Worm (Caenorhabditis elegans) whole organism, L4/young adult: ENCODE data around the gene R03G8.3.
A peak's percentile ranks its signal among the peaks of the same experiment; 100 is the strongest.

ENCODE experiments used
- W03F9.2 ChIP-seq: fragments of 150-350 bp; optimal IDR thresholded peaks from 2 replicates; lab custom pipeline; 2014; ENCODE audit warnings: missing biosample characterization, missing genetic modification characterization
- dao-5 ChIP-seq: sonication (generic microtip); optimal IDR thresholded peaks from 2 replicates; lab custom pipeline; 2016; ENCODE audit warnings: missing genotype, missing genetic modification characterization, moderate library complexity, missing compliant biosample characterization
- him-1 ChIP-seq: sonication (generic microtip); optimal IDR thresholded peaks from 2 replicates; lab custom pipeline; 2016; ENCODE audit warnings: missing genotype, missing genetic modification reagents, missing genetic modification characterization, missing compliant biosample characterization

Gene R03G8.3

DNA sequence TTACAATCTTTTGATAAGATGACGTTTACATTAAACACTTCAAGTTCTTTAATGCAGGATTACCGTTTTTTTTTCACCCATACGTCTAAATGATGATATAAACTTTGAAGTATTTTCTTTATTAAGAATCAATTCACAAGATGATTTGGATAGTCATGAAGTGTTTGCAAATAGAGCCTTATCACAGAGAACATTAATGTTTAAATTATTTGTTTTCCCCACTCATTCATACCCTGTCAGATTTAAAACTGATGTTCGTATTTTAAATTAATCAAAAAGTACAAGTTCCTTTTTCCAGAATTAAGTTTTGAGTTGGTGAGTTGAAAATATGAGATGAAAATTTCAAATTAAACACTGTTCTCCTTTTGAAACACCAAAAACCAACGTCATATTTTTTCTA lies at the start of gene R03G8.3:
R03G8.3 (plus strand) TSS at position 301 of the 400 bp plus-strand sequence.
- TF ChIP-seq him-1 (tag; lab: Kevin White, UChicago), result no peak
- TF ChIP-seq dao-5 (tag; lab: Kevin White, UChicago), result no peak
- no peak for TF ChIP-seq W03F9.2

DNA sequence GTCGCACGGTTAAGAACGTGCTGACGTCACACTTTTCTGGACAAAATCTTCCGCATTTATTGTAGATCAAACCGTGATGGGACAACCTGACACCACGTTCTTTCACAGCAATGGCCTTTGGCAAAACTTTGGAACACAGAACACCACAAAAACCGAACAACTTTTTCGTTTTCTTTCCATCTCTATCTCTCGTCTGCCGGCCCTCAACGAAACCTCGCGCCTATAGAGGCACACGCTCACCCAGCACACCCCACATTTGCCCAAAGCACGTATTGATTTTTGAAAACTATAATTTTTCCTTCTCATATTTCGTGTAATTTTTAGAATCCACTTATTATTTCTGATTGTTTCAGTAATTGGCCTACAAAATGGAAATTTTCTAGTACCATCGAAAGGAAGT lies 48.9 kb upstream of the R03G8.3 start:
- TF ChIP-seq him-1 (tag; lab: Kevin White, UChicago) (no peak), W03F9.2 (no peak), dao-5 (tag; lab: Kevin White, UChicago) (no peak)

DNA sequence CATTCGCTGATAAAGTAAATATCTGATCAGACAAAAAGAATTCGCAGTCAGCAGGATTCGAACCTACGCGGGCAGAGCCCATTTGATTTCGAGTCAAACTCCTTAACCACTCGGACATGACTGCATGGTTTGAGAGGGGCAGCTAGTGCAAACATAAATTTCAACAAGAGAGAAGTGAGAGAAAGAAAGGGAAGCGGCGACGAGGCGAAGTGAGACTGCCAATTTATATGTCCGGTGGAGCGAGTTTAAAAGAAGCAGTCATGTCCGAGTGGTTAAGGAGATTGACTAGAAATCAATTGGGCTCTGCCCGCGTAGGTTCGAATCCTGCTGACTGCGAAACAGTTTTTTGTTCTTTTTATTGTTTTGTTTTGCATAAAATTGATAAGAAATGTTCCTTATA lies 44.4 kb upstream of the R03G8.3 start:
- TF ChIP-seq him-1 (tag; lab: Kevin White, UChicago), result peak; percentile 87
- peak; percentile 62 for TF ChIP-seq W03F9.2
- TF ChIP-seq dao-5 (tag; lab: Kevin White, UChicago), result peak; percentile 77

DNA sequence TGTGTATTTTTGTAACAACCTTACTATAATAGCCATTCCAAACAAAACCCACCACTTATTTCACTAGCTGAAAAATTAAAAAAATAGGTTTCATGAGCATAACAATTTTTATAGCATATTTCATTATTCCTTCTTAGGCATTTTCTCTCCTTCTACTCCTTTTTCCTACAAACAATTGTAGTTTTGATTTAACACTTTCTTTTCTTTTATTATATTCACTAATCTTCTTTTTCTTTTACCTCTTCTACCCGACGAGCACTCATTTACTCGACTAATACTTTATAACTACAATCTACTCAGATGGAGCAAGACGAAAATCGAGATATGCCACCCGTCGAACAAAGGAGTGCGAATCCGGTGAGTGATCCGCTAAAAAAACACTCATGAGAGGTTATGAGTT lies 42.5 kb upstream of the R03G8.3 start, which contains the start of gene C53C7.3:
C53C7.3 (plus strand) TSS at position 301 of the 400 bp plus-strand sequence.
- TF ChIP-seq him-1 (tag; lab: Kevin White, UChicago) (no peak), W03F9.2 (no peak), dao-5 (tag; lab: Kevin White, UChicago) (no peak)

DNA sequence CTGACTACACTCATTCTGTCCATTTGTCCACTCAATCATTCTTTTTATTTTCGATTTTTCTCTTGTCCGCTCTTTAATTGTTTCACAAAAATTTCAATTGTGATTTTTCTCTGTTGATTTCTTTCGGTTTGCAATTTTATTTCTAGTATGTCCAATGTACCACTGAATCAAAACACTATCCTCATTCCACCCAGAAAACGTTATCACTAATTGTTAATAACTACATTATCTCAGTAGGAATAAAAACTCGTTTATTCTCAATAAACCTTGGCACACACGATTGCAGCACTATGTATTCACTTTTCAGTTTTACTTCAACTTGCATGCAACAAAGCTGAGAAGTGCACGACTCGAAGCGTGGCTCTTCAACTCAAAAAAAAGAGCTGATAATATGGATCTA lies 39.4 kb upstream of the R03G8.3 start, which contains the start of gene K03A11.1:
K03A11.1 (plus strand) TSS at position 301 of the 400 bp plus-strand sequence.
- no peak for TF ChIP-seq dao-5 (tag; lab: Kevin White, UChicago)
- TF ChIP-seq him-1 (tag; lab: Kevin White, UChicago), result no peak
- TF ChIP-seq W03F9.2, result no peak

DNA sequence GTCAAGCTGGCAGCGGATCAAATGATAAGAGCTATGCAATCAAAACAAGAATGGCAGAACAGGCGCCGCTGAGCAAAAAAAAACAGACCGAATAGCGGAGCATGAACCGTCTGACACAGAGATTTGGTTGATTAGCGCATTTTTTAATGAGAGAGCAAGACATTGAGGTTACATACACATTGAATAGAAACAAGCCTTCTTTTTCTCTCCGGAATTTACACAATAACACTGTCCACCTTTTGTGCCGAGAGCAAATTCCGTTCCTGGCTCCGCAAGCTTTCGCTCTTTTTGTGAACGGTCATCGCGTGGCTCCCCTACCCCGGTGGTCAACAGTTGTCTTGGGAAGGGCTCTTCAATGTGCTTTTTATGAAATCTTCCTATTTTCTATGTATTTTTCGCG lies 35.2 kb upstream of the R03G8.3 start, which contains the start of gene K03A11.6:
K03A11.6 (plus strand) TSS at position 301 of the 400 bp plus-strand sequence.
- TF ChIP-seq him-1 (tag; lab: Kevin White, UChicago), result no peak

DNA sequence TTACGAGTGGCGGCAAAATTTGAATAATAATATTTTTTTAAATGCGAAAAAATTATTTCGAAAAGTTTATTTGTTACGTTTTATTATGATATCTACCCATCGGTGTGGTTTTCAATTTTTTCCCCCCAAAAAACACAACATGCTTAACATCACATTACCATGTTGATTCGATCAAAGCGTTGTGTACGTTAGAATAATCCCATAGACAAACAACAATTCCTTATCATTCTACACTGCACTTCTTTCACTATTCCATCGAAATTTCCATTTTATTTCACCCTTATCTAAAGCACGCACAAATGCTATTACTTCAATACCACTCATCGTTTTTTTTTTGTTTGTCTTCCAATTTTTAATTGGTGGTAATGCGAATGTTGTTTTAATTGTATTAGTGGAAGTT lies 30.8 kb upstream of the R03G8.3 start:
- TF ChIP-seq him-1 (tag; lab: Kevin White, UChicago), result no peak
- no peak for TF ChIP-seq W03F9.2
- TF ChIP-seq dao-5 (tag; lab: Kevin White, UChicago), result no peak

ce11 chrX:13061366-13061765 lies 29.4 kb upstream of the R03G8.3 start:
- TF ChIP-seq W03F9.2 (no peak), him-1 (tag; lab: Kevin White, UChicago) (no peak), dao-5 (tag; lab: Kevin White, UChicago) (no peak)

DNA sequence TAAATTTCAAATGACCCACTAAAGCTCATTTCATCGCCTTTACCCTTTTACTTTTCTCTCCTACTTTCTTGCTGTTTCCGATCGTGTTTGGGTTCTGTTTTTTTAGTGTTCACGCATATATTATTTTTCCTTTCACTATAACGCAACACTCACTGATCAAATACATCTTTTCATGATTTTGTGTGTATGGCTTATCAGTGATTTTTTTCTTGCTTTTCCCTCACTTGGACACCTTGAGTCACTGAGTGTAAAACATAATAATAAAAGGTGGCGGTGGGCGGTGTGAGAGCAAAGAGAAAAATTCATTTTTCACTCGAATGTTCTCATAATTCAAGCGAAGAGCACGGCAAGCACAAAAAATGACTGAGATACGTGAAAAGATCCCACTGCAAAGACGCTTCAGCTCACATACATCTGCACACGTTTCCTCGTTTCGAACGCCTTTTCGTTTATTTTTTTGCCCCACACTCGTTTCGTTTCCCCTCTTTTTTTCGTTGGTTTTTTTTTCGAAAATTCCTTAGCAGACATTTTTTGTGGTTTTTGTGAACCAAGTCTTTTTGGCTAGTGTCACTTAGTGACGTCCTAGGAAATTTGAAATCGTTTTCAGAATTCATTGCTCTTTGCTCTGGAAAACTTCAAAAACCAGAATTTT lies 27.7 kb upstream of the R03G8.3 start, which contains the start of gene K03A11.5:
K03A11.5 (plus strand) TSS at position 602 of the 652 bp plus-strand sequence.
- TF ChIP-seq him-1 (tag; lab: Kevin White, UChicago) (no peak), W03F9.2 (no peak), dao-5 (tag; lab: Kevin White, UChicago) (no peak)

- TF ChIP-seq him-1 (tag; lab: Kevin White, UChicago), result no peak
- TF ChIP-seq W03F9.2, result no peak
- no peak for TF ChIP-seq dao-5 (tag; lab: Kevin White, UChicago)
Observed at ce11 chrX:13071120-13071519, 19.6 kb upstream of the R03G8.3 start, which contains the start of gene cpx-2. TSS of gene cpx-2 (minus strand) at chrX:13071220.

ce11 chrX:13074373-13074772 lies 16.4 kb upstream of the R03G8.3 start, which contains the start of gene ceh-28:
TSS of gene ceh-28 (plus strand) at chrX:13074673.
- no peak for TF ChIP-seq him-1 (tag; lab: Kevin White, UChicago)
- TF ChIP-seq dao-5 (tag; lab: Kevin White, UChicago), result no peak
- no peak for TF ChIP-seq W03F9.2

DNA sequence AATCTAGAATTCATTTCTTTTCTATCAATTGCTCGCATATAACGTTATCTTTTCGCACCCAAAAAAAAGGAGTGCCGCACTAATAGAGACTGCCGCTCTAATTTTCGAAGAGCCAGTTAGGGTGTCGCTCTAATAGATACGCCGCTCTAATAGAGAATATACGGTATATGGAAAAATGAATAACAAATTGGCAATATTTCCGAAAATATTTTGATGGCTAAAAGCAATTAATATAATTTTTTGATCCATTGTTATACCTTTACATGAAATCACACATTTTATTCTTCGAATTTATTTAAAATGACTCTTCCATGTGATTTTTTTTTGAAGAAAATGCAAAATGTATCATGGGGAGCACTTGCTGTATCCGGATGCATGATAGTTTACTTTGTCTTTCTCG lies 12.9 kb upstream of the R03G8.3 start, which contains the start of gene K03A11.4:
K03A11.4 (plus strand) TSS at position 301 of the 400 bp plus-strand sequence.
- TF ChIP-seq dao-5 (tag; lab: Kevin White, UChicago), result no peak
- TF ChIP-seq W03F9.2, result no peak
- TF ChIP-seq him-1 (tag; lab: Kevin White, UChicago), result no peak

DNA sequence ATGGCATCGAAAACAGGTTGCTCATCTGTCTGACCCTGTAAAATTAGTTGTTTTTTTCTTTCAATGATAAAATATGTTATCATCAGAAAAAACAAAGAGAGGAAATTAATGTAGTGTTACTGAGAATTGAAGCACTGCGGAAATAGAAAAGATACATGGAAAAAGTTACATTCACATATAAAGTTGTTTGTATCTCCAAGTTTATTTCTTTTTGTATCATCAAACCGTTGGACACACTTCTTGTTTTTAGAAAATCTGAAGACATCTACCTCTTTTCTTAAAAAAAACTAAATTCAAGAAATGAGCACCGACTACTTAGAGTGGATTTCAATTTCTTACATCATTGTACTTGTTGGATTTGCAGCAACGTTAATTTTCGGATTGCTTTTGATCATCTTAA lies 8.4 kb upstream of the R03G8.3 start, which contains the start of gene str-10:
str-10 (plus strand) TSS at position 301 of the 400 bp plus-strand sequence.
- TF ChIP-seq dao-5 (tag; lab: Kevin White, UChicago) (no peak), him-1 (tag; lab: Kevin White, UChicago) (no peak), W03F9.2 (no peak)

DNA sequence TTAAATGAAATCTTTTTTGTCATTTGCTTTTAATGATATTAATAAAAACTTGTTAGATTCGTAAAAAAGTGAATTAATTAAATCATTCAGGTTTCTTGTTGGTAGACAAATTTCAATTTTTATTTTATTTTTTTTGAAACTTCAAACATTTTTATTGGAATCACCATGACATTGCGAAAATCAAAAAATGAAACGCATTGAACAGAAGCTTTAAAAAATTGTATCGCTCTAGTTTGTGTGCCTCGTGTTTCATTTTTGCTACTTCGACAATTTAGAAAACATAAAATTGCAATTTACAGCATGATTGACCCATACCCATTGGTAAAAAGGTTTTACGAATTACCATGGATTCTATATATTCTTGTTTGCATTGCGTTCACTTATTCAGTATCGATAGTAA lies 6.5 kb upstream of the R03G8.3 start, which contains the start of gene R03G8.1:
R03G8.1 (plus strand) TSS at position 301 of the 400 bp plus-strand sequence.
- no peak for TF ChIP-seq W03F9.2
- TF ChIP-seq him-1 (tag; lab: Kevin White, UChicago), result no peak
- no peak for TF ChIP-seq dao-5 (tag; lab: Kevin White, UChicago)
